Fruit fly (Drosophila melanogaster) whole organism, embryonic: Measurements from ENCODE around the gene prd1.

Experiments used
- Abd-B ChIP-seq: fragments of 200-800 bp; sonication (Bioruptor generic); optimal IDR thresholded peaks from 2 replicates; lab custom pipeline; 2018; ENCODE audit warnings: missing biosample characterization, mild to moderate bottlenecking, missing genetic modification characterization, moderate library complexity
- Atf3 ChIP-seq: fragments of 200-800 bp; sonication (Bioruptor generic); optimal IDR thresholded peaks from 3 replicates; lab custom pipeline; 2016; ENCODE audit warnings: missing biosample characterization, missing genetic modification characterization
- CG10209 ChIP-seq: fragments of 200-800 bp; sonication (Bioruptor generic); optimal IDR thresholded peaks from 3 replicates; lab custom pipeline; 2017; ENCODE audit warnings: missing biosample characterization, mild to moderate bottlenecking, missing genetic modification characterization, missing genetic modification reagents
- CG11247 ChIP-seq: fragments of 200-800 bp; sonication (Bioruptor generic); IDR thresholded peaks from 2 replicates; pipeline ENCODE4 v1.3.6; 2022; ENCODE audit warnings: missing biosample characterization, missing genetic modification characterization
- CG12299 ChIP-seq: fragments of 200-800 bp; sonication (Bioruptor generic); optimal IDR thresholded peaks from 2 replicates; lab custom pipeline; 2018; ENCODE audit warnings: missing biosample characterization, mild to moderate bottlenecking, missing genetic modification characterization
- CG12769 ChIP-seq: fragments of 200-800 bp; sonication (Bioruptor generic); optimal IDR thresholded peaks from 2 replicates; lab custom pipeline; 2019; ENCODE audit warnings: missing biosample characterization, mild to moderate bottlenecking, missing genetic modification characterization, moderate library complexity
- CG17328 ChIP-seq: fragments of 200-800 bp; sonication (Bioruptor generic); IDR thresholded peaks from 2 replicates; pipeline ENCODE4 v1.3.6; 2022; ENCODE audit warnings: missing biosample characterization, missing genetic modification characterization
- CG30403 ChIP-seq: fragments of 200-800 bp; sonication (Bioruptor generic); optimal IDR thresholded peaks from 3 replicates; lab custom pipeline; 2016; ENCODE audit warnings: missing biosample characterization, missing genetic modification characterization
- CG4328 ChIP-seq: fragments of 200-800 bp; sonication (Bioruptor generic); optimal IDR thresholded peaks from 3 replicates; lab custom pipeline; 2017; ENCODE audit warnings: missing biosample characterization, missing genetic modification reagents, missing genetic modification characterization
- CG43689 ChIP-seq: fragments of 200-800 bp; sonication (Bioruptor generic); IDR thresholded peaks from 2 replicates; pipeline ENCODE4 v1.3.6; 2022; ENCODE audit warnings: missing biosample characterization, missing genetic modification characterization
- CG4424 ChIP-seq: fragments of 200-800 bp; sonication (Bioruptor generic); optimal IDR thresholded peaks from 3 replicates; lab custom pipeline; 2016; ENCODE audit warnings: missing biosample characterization, missing genetic modification characterization
- CG4617 ChIP-seq: fragments of 200-800 bp; sonication (Bioruptor generic); optimal IDR thresholded peaks from 3 replicates; lab custom pipeline; 2016; ENCODE audit warnings: missing biosample characterization, missing genetic modification characterization, borderline replicate concordance
- CG6791 ChIP-seq: fragments of 200-800 bp; sonication (Bioruptor generic); IDR thresholded peaks from 3 replicates; pipeline ENCODE4 v1.3.6; 2022; ENCODE audit warnings: missing biosample characterization, missing genetic modification characterization; ENCODE audit not compliant: partially characterized antibody
- CG8089 ChIP-seq: fragments of 200-800 bp; sonication (Bioruptor generic); optimal IDR thresholded peaks from 3 replicates; lab custom pipeline; 2016; ENCODE audit warnings: missing biosample characterization, missing genetic modification characterization
- CG8944 ChIP-seq: fragments of 200-800 bp; sonication (Bioruptor generic); optimal IDR thresholded peaks from 3 replicates; lab custom pipeline; 2016; ENCODE audit warnings: missing biosample characterization, missing genetic modification characterization
- CG9437 ChIP-seq: fragments of 200-800 bp; sonication (Bioruptor generic); optimal IDR thresholded peaks from 2 replicates; lab custom pipeline; 2018; ENCODE audit warnings: missing biosample characterization, mild to moderate bottlenecking, missing genetic modification characterization
- Camta ChIP-seq: fragments of 200-800 bp; sonication (Bioruptor generic); optimal IDR thresholded peaks from 2 replicates; lab custom pipeline; 2016; ENCODE audit warnings: missing biosample characterization, missing genetic modification characterization
- Dfd ChIP-seq, 2 experiments: fragments of >200 bp; optimal IDR thresholded peaks; 2 replicates each; lab custom pipeline; 2017; ENCODE audit warnings: missing biosample characterization in 2 of 2, missing genetic modification characterization in 2 of 2
- Dip3 ChIP-seq: fragments of 200-800 bp; sonication (Bioruptor generic); optimal IDR thresholded peaks from 3 replicates; lab custom pipeline; 2016; ENCODE audit warnings: missing biosample characterization, missing genetic modification characterization
- Fer1 ChIP-seq: fragments of 200-800 bp; sonication (Bioruptor generic); optimal IDR thresholded peaks from 2 replicates; lab custom pipeline; 2017; ENCODE audit warnings: missing biosample characterization, mild to moderate bottlenecking, missing genetic modification characterization
- H15 ChIP-seq: fragments of 200-800 bp; sonication (Bioruptor generic); IDR thresholded peaks from 3 replicates; pipeline ENCODE4 v1.3.6; 2022; ENCODE audit warnings: missing biosample characterization, missing genetic modification characterization
- HLH4C ChIP-seq: fragments of 200-800 bp; sonication (Bioruptor generic); IDR thresholded peaks from 3 replicates; pipeline ENCODE4 v1.3.6; 2022; ENCODE audit warnings: missing biosample characterization, missing genetic modification characterization; ENCODE audit not compliant: partially characterized antibody
- HLH54F ChIP-seq: fragments of 200-800 bp; sonication (Bioruptor generic); optimal IDR thresholded peaks from 3 replicates; lab custom pipeline; 2016; ENCODE audit warnings: missing biosample characterization, missing genetic modification characterization
- Hr78 ChIP-seq, 2 experiments: fragments of 200-800 bp in 1 of 2; fragments of >200 bp in 1 of 2; sonication (Bioruptor generic) in 1 of 2; optimal IDR thresholded peaks; 2 replicates each; lab custom pipeline; 2017 to 2019; ENCODE audit warnings: missing biosample characterization in 2 of 2, missing genetic modification characterization in 2 of 2, mild to moderate bottlenecking in 1 of 2, moderate library complexity in 1 of 2
- Jarid2 ChIP-seq: fragments of 200-800 bp; sonication (Bioruptor generic); optimal IDR thresholded peaks from 3 replicates; lab custom pipeline; 2017; ENCODE audit warnings: mild to moderate bottlenecking, missing biosample characterization, missing genetic modification reagents, missing genetic modification characterization
- Lim3 ChIP-seq: fragments of 200-800 bp; sonication (Bioruptor generic); IDR thresholded peaks from 2 replicates; pipeline ENCODE4 v1.3.6; 2022; ENCODE audit warnings: missing biosample characterization, missing genetic modification characterization
- NK7.1 ChIP-seq: fragments of 200-800 bp; sonication (Bioruptor generic); optimal IDR thresholded peaks from 3 replicates; lab custom pipeline; 2016; ENCODE audit warnings: missing biosample characterization, missing genetic modification characterization
- Opbp ChIP-seq: fragments of 200-800 bp; sonication (Bioruptor generic); IDR thresholded peaks from 3 replicates; pipeline ENCODE4 v1.3.6; 2022; ENCODE audit warnings: missing biosample characterization, missing genetic modification characterization; ENCODE audit not compliant: partially characterized antibody
- YL-1 ChIP-seq: fragments of 200-800 bp; sonication (Bioruptor generic); optimal IDR thresholded peaks from 3 replicates; lab custom pipeline; 2017; ENCODE audit warnings: missing biosample characterization, mild to moderate bottlenecking, missing genetic modification characterization
- amos ChIP-seq: fragments of 200-800 bp; sonication (Bioruptor generic); IDR thresholded peaks from 2 replicates; pipeline ENCODE4 v1.3.6; 2022; ENCODE audit warnings: missing biosample characterization, missing genetic modification characterization; ENCODE audit not compliant: partially characterized antibody
- aop ChIP-seq: fragments of 200-800 bp; sonication (Bioruptor generic); IDR thresholded peaks from 2 replicates; pipeline ENCODE4 v1.3.6; 2022; ENCODE audit warnings: missing biosample characterization, missing genetic modification characterization
- br ChIP-seq: fragments of >200 bp; optimal IDR thresholded peaks from 2 replicates; lab custom pipeline; 2017
- chn ChIP-seq: fragments of 200-800 bp; sonication (Bioruptor generic); optimal IDR thresholded peaks from 2 replicates; lab custom pipeline; 2016; ENCODE audit warnings: missing biosample characterization, missing genetic modification characterization
- dmrt99B ChIP-seq: fragments of 200-800 bp; sonication (Bioruptor generic); optimal IDR thresholded peaks from 2 replicates; lab custom pipeline; 2018; ENCODE audit warnings: missing biosample characterization, mild to moderate bottlenecking, missing genetic modification characterization, moderate library complexity
- h ChIP-seq: fragments of >200 bp; optimal IDR thresholded peaks from 2 replicates; lab custom pipeline; 2017
- her ChIP-seq: fragments of 200-800 bp; sonication (Bioruptor generic); optimal IDR thresholded peaks from 2 replicates; lab custom pipeline; 2016; ENCODE audit warnings: missing biosample characterization, missing genetic modification characterization
- jumu ChIP-seq: fragments of 200-800 bp; sonication (Bioruptor generic); optimal IDR thresholded peaks from 3 replicates; lab custom pipeline; 2016; ENCODE audit warnings: missing biosample characterization, missing genetic modification characterization
- knrl ChIP-seq: fragments of 200-800 bp; sonication (Bioruptor generic); IDR thresholded peaks from 3 replicates; pipeline ENCODE4 v1.3.6; 2022; ENCODE audit warnings: missing biosample characterization, missing genetic modification characterization; ENCODE audit not compliant: partially characterized antibody
- luna ChIP-seq: fragments of 200-800 bp; sonication (Bioruptor generic); optimal IDR thresholded peaks from 2 replicates; lab custom pipeline; 2016; ENCODE audit warnings: missing biosample characterization, missing genetic modification characterization
- onecut ChIP-seq: fragments of 200-800 bp; sonication (Bioruptor generic); IDR thresholded peaks from 2 replicates; pipeline ENCODE4 v1.3.6; 2022; ENCODE audit warnings: missing biosample characterization, missing genetic modification characterization
- otp ChIP-seq: fragments of 200-800 bp; sonication (Bioruptor generic); IDR thresholded peaks from 3 replicates; pipeline ENCODE4, ENCODE4 v1.3.6; 2022; ENCODE audit warnings: missing biosample characterization, missing genetic modification characterization
- salm ChIP-seq: fragments of 200-800 bp; sonication (Bioruptor generic); optimal IDR thresholded peaks from 2 replicates; lab custom pipeline; 2018; ENCODE audit warnings: missing biosample characterization, mild to moderate bottlenecking, missing genetic modification characterization
- sc ChIP-seq, 3 experiments: fragments of >200 bp in 2 of 3; fragments of 200-800 bp in 1 of 3; sonication (Bioruptor generic) in 1 of 3; optimal IDR thresholded peaks; 2 replicates in 2 of 3; 3 replicates in 1 of 3; lab custom pipeline; 2017; ENCODE audit warnings: mild to moderate bottlenecking in 1 of 3, missing biosample characterization in 1 of 3, missing genetic modification characterization in 1 of 3, missing genetic modification reagents in 1 of 3
- sens-2 ChIP-seq: fragments of 200-800 bp; sonication (Bioruptor generic); IDR thresholded peaks from 2 replicates; pipeline ENCODE4 v1.3.6; 2022; ENCODE audit warnings: missing biosample characterization, missing genetic modification characterization
- sob ChIP-seq: fragments of 200-800 bp; sonication (Bioruptor generic); IDR thresholded peaks from 2 replicates; pipeline ENCODE4 v1.3.6; 2022; ENCODE audit warnings: missing biosample characterization, missing genetic modification characterization
- stwl ChIP-seq: fragments of 200-800 bp; sonication (Bioruptor generic); optimal IDR thresholded peaks from 3 replicates; lab custom pipeline; 2018; ENCODE audit warnings: missing biosample characterization, mild to moderate bottlenecking, missing genetic modification characterization, moderate library complexity
- tin ChIP-seq: fragments of 200-800 bp; sonication (Bioruptor generic); optimal IDR thresholded peaks from 3 replicates; lab custom pipeline; 2016; ENCODE audit warnings: missing biosample characterization, missing genetic modification characterization
- trh ChIP-seq: fragments of 200-800 bp; sonication (Bioruptor generic); optimal IDR thresholded peaks from 2 replicates; lab custom pipeline; 2016; ENCODE audit warnings: missing biosample characterization, missing genetic modification characterization
- wor ChIP-seq: fragments of 200-800 bp; sonication (Bioruptor generic); IDR thresholded peaks from 2 replicates; pipeline ENCODE4 v1.3.6; 2022; ENCODE audit warnings: missing biosample characterization, missing genetic modification characterization
- zen ChIP-seq: fragments of 200-800 bp; sonication (Bioruptor generic); optimal IDR thresholded peaks from 3 replicates; lab custom pipeline; 2018; ENCODE audit warnings: missing biosample characterization, mild to moderate bottlenecking, missing genetic modification characterization, moderate library complexity
- zf30C ChIP-seq: fragments of 200-800 bp; sonication (Bioruptor generic); optimal IDR thresholded peaks from 3 replicates; lab custom pipeline; 2018; ENCODE audit warnings: missing biosample characterization, mild to moderate bottlenecking, missing genetic modification characterization
- zfh2 ChIP-seq: fragments of 200-800 bp; sonication (Bioruptor generic); optimal IDR thresholded peaks from 2 replicates; lab custom pipeline; 2016; ENCODE audit warnings: missing biosample characterization, missing genetic modification characterization

prd1 gene

DNA sequence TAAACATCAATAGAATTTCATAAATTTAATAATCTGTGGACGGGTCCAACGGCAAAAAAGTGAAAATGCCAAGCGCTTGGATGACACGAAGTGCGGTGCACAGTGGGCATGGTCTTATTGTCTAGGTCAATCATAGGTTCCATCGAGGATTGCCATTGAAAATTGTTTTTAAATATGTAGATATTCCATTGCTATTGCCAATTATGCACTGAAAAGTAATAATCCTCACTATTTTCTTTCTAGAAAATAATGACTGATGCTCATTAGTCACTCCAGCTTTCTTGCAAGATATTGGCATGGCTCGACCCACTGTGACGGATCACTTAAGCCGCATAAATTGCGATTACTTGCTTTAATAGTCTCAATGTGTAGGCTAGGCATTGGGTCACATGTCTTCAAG lies 19.9 kb upstream of the prd1 start (continued):
- TF ChIP-seq zen (tag; lab: Kevin White, UChicago) (peak; percentile 26), Hr78 (GFP tag; optimal IDR thresholded peaks at IDR 0.05; lab: Kevin White, UChicago) (no peak), CG9437 (peak; percentile 9), Fer1 (GFP tag; lab: Kevin White, UChicago) (peak; percentile 20), her (GFP tag; lab: Kevin White, UChicago) (no peak), zf30C (GFP tag; lab: Kevin White, UChicago) (no peak), sob (GFP tag; lab: Robert Waterston, UW) (0 out of 2 replicates have a peak, but pooled peaks have one; percentile 41), salm (tag; lab: Kevin White, UChicago) (no peak), aop (GFP tag; lab: Robert Waterston, UW) (no peak), zfh2 (GFP tag; lab: Kevin White, UChicago) (no peak), Atf3 (GFP tag; lab: Kevin White, UChicago) (no peak), Jarid2 (no peak), Dip3 (GFP tag; lab: Kevin White, UChicago) (peak; percentile 6), CG12769 (peak; percentile 11), CG4328 (GFP tag; lab: Kevin White, UChicago) (no peak), Opbp (GFP tag; lab: Robert Waterston, UW) (no peak), br (lab: Kevin White, UChicago) (no peak), CG11247 (GFP tag; lab: Robert Waterston, UW) (no peak), CG4617 (no peak), CG4424 (GFP tag; lab: Kevin White, UChicago) (peak; percentile 53), chn (GFP tag; lab: Kevin White, UChicago) (peak; percentile 24), h (lab: Kevin White, UChicago) (no peak), H15 (GFP tag; lab: Robert Waterston, UW) (no peak), knrl (GFP tag; lab: Robert Waterston, UW) (0 out of 3 replicates have a peak, but pooled peaks have one; percentile 30), NK7.1 (GFP tag; lab: Kevin White, UChicago) (no peak), Dfd (GFP tag; optimal IDR thresholded peaks at IDR 0.05; lab: Kevin White, UChicago) (no peak), CG30403 (GFP tag; lab: Kevin White, UChicago) (peak; percentile 37), jumu (GFP tag; lab: Kevin White, UChicago) (peak; percentile 15), sc (optimal IDR thresholded peaks at IDR 0.05; lab: Kevin White, UChicago) (no peak), sc (GFP tag; optimal IDR thresholded peaks at IDR 0.05; lab: Kevin White, UChicago) (no peak), CG8089 (GFP tag; lab: Kevin White, UChicago) (peak; percentile 14), CG8944 (no peak), Camta (GFP tag; lab: Kevin White, UChicago) (peak; percentile 7), CG43689 (no peak), dmrt99B (tag; lab: Kevin White, UChicago) (peak; percentile 54), otp (GFP tag; lab: Robert Waterston, UW) (no peak), CG6791 (no peak), CG17328 (GFP tag; lab: Robert Waterston, UW) (no peak), CG12299 (tag; lab: Kevin White, UChicago) (no peak), luna (GFP tag; lab: Kevin White, UChicago) (no peak), onecut (GFP tag; lab: Robert Waterston, UW) (no peak), tin (GFP tag; lab: Kevin White, UChicago) (peak; percentile 15), wor (GFP tag; lab: Robert Waterston, UW) (no peak), CG10209 (peak; percentile 1), trh (GFP tag; lab: Kevin White, UChicago) (no peak), sens-2 (GFP tag; lab: Robert Waterston, UW) (no peak), stwl (no peak), HLH4C (GFP tag; lab: Robert Waterston, UW) (no peak), amos (no peak), YL-1 (GFP tag; lab: Kevin White, UChicago) (no peak), Lim3 (no peak), Abd-B (no peak), HLH54F (GFP tag; lab: Kevin White, UChicago) (no peak)
